Worm (Caenorhabditis elegans) whole organism, L3 larva: ENCODE data around the gene T05A7.3.
A peak's percentile ranks its signal among the peaks of the same experiment; 100 is the strongest.

ENCODE experiments used
- R02D3.7 ChIP-seq: fragments of 150-350 bp; optimal IDR thresholded peaks from 2 replicates; lab custom pipeline; 2014; ENCODE audit warnings: missing biosample characterization, missing genetic modification characterization
- ZK546.5 ChIP-seq: sonication (generic microtip); optimal IDR thresholded peaks from 2 replicates; lab custom pipeline; 2017; ENCODE audit warnings: missing biosample characterization, missing genetic modification characterization
- aly-2 ChIP-seq: fragments of 150-350 bp; optimal IDR thresholded peaks from 2 replicates; lab custom pipeline; 2014; ENCODE audit warnings: missing biosample characterization, missing genetic modification characterization
- ama-1 ChIP-seq: fragments of 150-350 bp; optimal IDR thresholded peaks from 2 replicates; lab custom pipeline; 2018
- ceh-16 ChIP-seq: sonication (generic microtip); optimal IDR thresholded peaks from 2 replicates; lab custom pipeline; 2017; ENCODE audit warnings: missing biosample characterization, missing genetic modification characterization
- ceh-28 ChIP-seq: fragments of 150-350 bp; optimal IDR thresholded peaks from 2 replicates; lab custom pipeline; 2014; ENCODE audit warnings: missing biosample characterization, missing genetic modification reagents, missing genetic modification characterization
- ceh-82 ChIP-seq: fragments of 150-350 bp; optimal IDR thresholded peaks from 2 replicates; lab custom pipeline; 2014; ENCODE audit warnings: missing biosample characterization, missing genetic modification characterization
- ceh-9 ChIP-seq: sonication (generic microtip); optimal IDR thresholded peaks from 2 replicates; lab custom pipeline; 2018; ENCODE audit warnings: missing biosample characterization, missing genetic modification characterization
- daf-12 ChIP-seq: fragments of 150-350 bp; optimal IDR thresholded peaks from 2 replicates; lab custom pipeline; 2014; ENCODE audit warnings: missing biosample characterization, missing genetic modification reagents, missing genetic modification characterization
- egl-27 ChIP-seq: sonication (generic microtip); optimal IDR thresholded peaks from 4 replicates; lab custom pipeline; 2017; ENCODE audit warnings: missing biosample characterization, missing genetic modification reagents, missing genetic modification characterization
- egl-5 ChIP-seq: fragments of 150-350 bp; optimal IDR thresholded peaks from 2 replicates; lab custom pipeline; 2017; ENCODE audit warnings: missing biosample characterization, missing genetic modification reagents, missing genetic modification characterization, inconsistent platforms
- elt-1 ChIP-seq: fragments of 150-350 bp; optimal IDR thresholded peaks from 2 replicates; lab custom pipeline; 2014; ENCODE audit warnings: missing biosample characterization, missing genetic modification characterization
- elt-2 ChIP-seq: sonication (generic microtip); optimal IDR thresholded peaks from 2 replicates; lab custom pipeline; 2016; ENCODE audit warnings: missing genetic modification reagents, mild to moderate bottlenecking, missing genetic modification characterization, missing compliant biosample characterization
- elt-3 ChIP-seq, 3 experiments: fragments of 150-350 bp in 1 of 3; sonication (generic microtip) in 2 of 3; optimal IDR thresholded peaks; 2 replicates in 2 of 3; 4 replicates in 1 of 3; lab custom pipeline; 2014 to 2017; ENCODE audit warnings: missing biosample characterization in 3 of 3, missing genetic modification characterization in 3 of 3
- eor-1 ChIP-seq, 2 experiments: fragments of 150-350 bp; optimal IDR thresholded peaks; 2 replicates each; lab custom pipeline; 2014 to 2018; ENCODE audit warnings: missing biosample characterization in 2 of 2, missing genetic modification characterization in 2 of 2
- fkh-10 ChIP-seq: sonication (generic microtip); optimal IDR thresholded peaks from 2 replicates; lab custom pipeline; 2017; ENCODE audit warnings: missing biosample characterization, missing genetic modification reagents, missing genetic modification characterization
- fkh-2 ChIP-seq: fragments of 150-350 bp; optimal IDR thresholded peaks from 2 replicates; lab custom pipeline; 2014; ENCODE audit warnings: missing biosample characterization, missing genetic modification reagents, missing genetic modification characterization
- fos-1 ChIP-seq: fragments of 150-350 bp; optimal IDR thresholded peaks from 2 replicates; lab custom pipeline; 2014; ENCODE audit warnings: missing biosample characterization, missing genetic modification characterization
- hmg-11 ChIP-seq: sonication (generic microtip); optimal IDR thresholded peaks from 2 replicates; lab custom pipeline; 2016; ENCODE audit warnings: missing genetic modification characterization, missing compliant biosample characterization
- jun-1 ChIP-seq: fragments of 150-350 bp; optimal IDR thresholded peaks from 2 replicates; lab custom pipeline; 2014; ENCODE audit warnings: missing biosample characterization, missing genetic modification reagents, missing genetic modification characterization
- lin-15B ChIP-seq: fragments of 150-350 bp; optimal IDR thresholded peaks from 2 replicates; lab custom pipeline; 2014; ENCODE audit warnings: missing biosample characterization, missing genetic modification characterization
- lin-39 ChIP-seq: fragments of 150-350 bp; optimal IDR thresholded peaks from 2 replicates; lab custom pipeline; 2018; ENCODE audit warnings: missing biosample characterization, missing genetic modification reagents, missing genetic modification characterization
- lsy-12 ChIP-seq: sonication (generic microtip); optimal IDR thresholded peaks from 2 replicates; lab custom pipeline; 2016; ENCODE audit warnings: mild to moderate bottlenecking, missing genetic modification characterization, missing compliant biosample characterization
- mdl-1 ChIP-seq: fragments of 150-350 bp; optimal IDR thresholded peaks from 2 replicates; lab custom pipeline; 2014; ENCODE audit warnings: missing biosample characterization, missing genetic modification characterization
- nfya-1 ChIP-seq: sonication (generic microtip); optimal IDR thresholded peaks from 2 replicates; lab custom pipeline; 2017; ENCODE audit warnings: missing genetic modification characterization, mild to moderate bottlenecking, missing compliant biosample characterization, antibody characterized with exemption, moderate library complexity; ENCODE audit not compliant: insufficient read depth
- nhr-12 ChIP-seq: fragments of 150-350 bp; optimal IDR thresholded peaks from 2 replicates; lab custom pipeline; 2014; ENCODE audit warnings: missing biosample characterization, missing genetic modification characterization
- nhr-23 ChIP-seq: fragments of 150-350 bp; optimal IDR thresholded peaks from 2 replicates; lab custom pipeline; 2014; ENCODE audit warnings: missing biosample characterization, missing genetic modification reagents, missing genetic modification characterization
- nhr-237 ChIP-seq: fragments of 150-350 bp; optimal IDR thresholded peaks from 2 replicates; lab custom pipeline; 2014; ENCODE audit warnings: missing biosample characterization, missing genetic modification characterization
- nhr-25 ChIP-seq: sonication (generic microtip); optimal IDR thresholded peaks from 2 replicates; lab custom pipeline; 2017; ENCODE audit warnings: missing biosample characterization, missing genetic modification characterization
- nhr-28 ChIP-seq: fragments of 150-350 bp; optimal IDR thresholded peaks from 2 replicates; lab custom pipeline; 2014; ENCODE audit warnings: missing biosample characterization, missing genetic modification characterization
- nhr-43 ChIP-seq: sonication (generic microtip); optimal IDR thresholded peaks from 2 replicates; lab custom pipeline; 2016; ENCODE audit warnings: mild to moderate bottlenecking, missing genetic modification characterization, missing compliant biosample characterization; ENCODE audit not compliant: poor library complexity, severe bottlenecking
- nhr-67 ChIP-seq: fragments of 150-350 bp; optimal IDR thresholded peaks from 2 replicates; lab custom pipeline; 2014; ENCODE audit warnings: missing biosample characterization, missing genetic modification characterization
- nhr-76 ChIP-seq: fragments of 150-350 bp; sonication (generic microtip); optimal IDR thresholded peaks from 5 replicates; lab custom pipeline; 2014; ENCODE audit warnings: missing biosample characterization, missing genetic modification characterization
- pha-4 ChIP-seq: fragments of 150-350 bp; optimal IDR thresholded peaks from 2 replicates; lab custom pipeline; 2014; ENCODE audit warnings: missing biosample characterization, missing genetic modification reagents, missing genetic modification characterization
- pqm-1 ChIP-seq: fragments of 150-350 bp; optimal IDR thresholded peaks from 2 replicates; lab custom pipeline; 2017; ENCODE audit warnings: missing biosample characterization, missing genetic modification characterization, inconsistent platforms
- sea-2 ChIP-seq: fragments of 150-350 bp; sonication (generic microtip); optimal IDR thresholded peaks from 4 replicates; lab custom pipeline; 2014; ENCODE audit warnings: missing biosample characterization, missing genetic modification reagents, missing genetic modification characterization
- skn-1 ChIP-seq: fragments of 150-350 bp; optimal IDR thresholded peaks from 2 replicates; lab custom pipeline; 2014; ENCODE audit warnings: missing biosample characterization, missing genetic modification characterization
- snpc-4 ChIP-seq: fragments of 150-350 bp; optimal IDR thresholded peaks from 2 replicates; lab custom pipeline; 2014; ENCODE audit warnings: missing biosample characterization, missing genetic modification characterization
- tbx-2 ChIP-seq: sonication (generic microtip); optimal IDR thresholded peaks from 2 replicates; lab custom pipeline; 2016; ENCODE audit warnings: mild to moderate bottlenecking, missing genetic modification characterization, missing compliant biosample characterization
- unc-39 ChIP-seq: sonication (generic microtip); optimal IDR thresholded peaks from 4 replicates; lab custom pipeline; 2017; ENCODE audit warnings: missing biosample characterization, missing genetic modification characterization
- unc-62 ChIP-seq: fragments of 150-350 bp; sonication (generic microtip); optimal IDR thresholded peaks from 4 replicates; lab custom pipeline; 2014; ENCODE audit warnings: missing biosample characterization, missing genetic modification reagents, missing genetic modification characterization
- zag-1 ChIP-seq: fragments of 150-350 bp; optimal IDR thresholded peaks from 2 replicates; lab custom pipeline; 2014; ENCODE audit warnings: missing biosample characterization, missing genetic modification characterization
- ztf-11 ChIP-seq: fragments of 150-350 bp; optimal IDR thresholded peaks from 2 replicates; lab custom pipeline; 2014; ENCODE audit warnings: missing biosample characterization, missing genetic modification characterization
- ztf-4 ChIP-seq: fragments of 150-350 bp; optimal IDR thresholded peaks from 2 replicates; lab custom pipeline; 2014; ENCODE audit warnings: missing biosample characterization, missing genetic modification characterization

T05A7.3 gene

ce11 chrII:4696055-4696454, 20.5 kb downstream of the T05A7.3 start:
- peak; percentile 12 for TF ChIP-seq nhr-43 (tag; lab: Kevin White, UChicago)
- no peak for TF ChIP-seq ceh-82 (tag; lab: Kevin White, UChicago)

DNA sequence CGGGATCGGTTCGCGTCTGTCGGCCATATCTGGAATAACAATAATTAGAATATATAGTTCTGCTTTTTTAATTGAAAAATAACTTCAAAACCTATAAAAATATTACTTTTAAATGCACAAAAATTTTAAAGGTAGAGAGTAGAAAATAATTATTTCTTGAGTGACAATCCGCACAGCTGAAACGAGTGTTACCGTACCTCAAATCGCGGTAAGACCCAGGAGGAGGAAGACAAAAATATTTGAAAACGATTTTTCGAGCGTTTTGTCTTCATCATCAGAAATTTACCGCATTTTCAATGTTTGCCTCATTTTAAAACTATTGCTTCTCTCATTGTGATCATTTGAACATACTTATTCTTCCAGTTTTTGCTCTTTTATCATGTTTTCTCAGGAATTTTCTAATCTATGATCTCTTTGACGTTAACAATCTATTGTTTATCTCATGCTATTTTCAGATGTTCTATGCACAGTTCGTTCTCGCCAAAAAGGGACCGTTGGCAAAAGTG, 22.7 kb downstream of the T05A7.3 start, which contains the start of the genes rpn-5 and scc-1:
rpn-5 (minus strand) TSS at position 162 of the 506 bp plus-strand sequence.
scc-1 (plus strand) TSS at position 456 of the 506 bp plus-strand sequence.
- TF ChIP-seq nhr-76 (tag; lab: Kevin White, UChicago) (no peak), pha-4 (tag; lab: Kevin White, UChicago) (peak; percentile 87), egl-5 (tag; lab: Kevin White, UChicago) (peak; percentile 24), elt-1 (no peak), tbx-2 (no peak), egl-27 (tag; lab: Kevin White, UChicago) (no peak), nhr-25 (peak; percentile 78), daf-12 (tag; lab: Kevin White, UChicago) (no peak), unc-62 (GFP tag; lab: Kevin White, UChicago) (no peak), fos-1 (no peak), elt-3 (tag; optimal IDR thresholded peaks at IDR 0.05; lab: Kevin White, UChicago) (no peak), nhr-237 (no peak), ceh-9 (tag; lab: Kevin White, UChicago) (no peak), ceh-16 (no peak), R02D3.7 (peak; percentile 43), ama-1 (lab: Kevin White, UChicago) (no peak), nhr-23 (peak; percentile 87), lin-39 (tag; lab: Kevin White, UChicago) (peak; percentile 68), pqm-1 (tag; lab: Kevin White, UChicago) (peak; percentile 22), sea-2 (no peak), aly-2 (tag; lab: Kevin White, UChicago) (no peak), ztf-11 (tag; lab: Kevin White, UChicago) (no peak), ZK546.5 (tag; lab: Kevin White, UChicago) (no peak), hmg-11 (tag; lab: Kevin White, UChicago) (no peak), nhr-67 (tag; lab: Kevin White, UChicago) (no peak), eor-1 (tag; optimal IDR thresholded peaks at IDR 0.05; lab: Kevin White, UChicago) (no peak), mdl-1 (tag; lab: Kevin White, UChicago) (no peak), lin-15B (tag; lab: Kevin White, UChicago) (peak; percentile 87), fkh-10 (GFP tag; lab: Kevin White, UChicago) (peak; percentile 2), lsy-12 (tag; lab: Kevin White, UChicago) (peak; percentile 69), unc-39 (tag; lab: Kevin White, UChicago) (no peak), fkh-2 (tag; lab: Kevin White, UChicago) (no peak), zag-1 (tag; lab: Kevin White, UChicago) (no peak), ceh-28 (tag; lab: Kevin White, UChicago) (peak; percentile 11), skn-1 (peak; percentile 99), ztf-4 (tag; lab: Kevin White, UChicago) (no peak), nfya-1 (peak; percentile 96), nhr-12 (tag; lab: Kevin White, UChicago) (no peak), elt-2 (peak; percentile 41), jun-1 (no peak), snpc-4 (tag; lab: Kevin White, UChicago) (peak; percentile 49), nhr-28 (tag; lab: Kevin White, UChicago) (no peak), nhr-43 (tag; lab: Kevin White, UChicago) (peak; percentile 72)
